Worm (Caenorhabditis elegans) whole organism, L1 larva: ENCODE measurements around the gene nhr-241.
A peak's percentile ranks its signal among the peaks of the same experiment; 100 is the strongest.

Source experiments
- C04F5.9 ChIP-seq: sonication (generic microtip); optimal IDR thresholded peaks from 2 replicates; lab custom pipeline; 2016; ENCODE audit warnings: missing genetic modification characterization, missing compliant biosample characterization
- F16B12.6 ChIP-seq: fragments of 150-350 bp; optimal IDR thresholded peaks from 2 replicates; lab custom pipeline; 2014; ENCODE audit warnings: missing biosample characterization, missing genetic modification characterization
- alr-1 ChIP-seq: fragments of 200-800 bp; sonication (Bioruptor generic); optimal IDR thresholded peaks from 2 replicates; lab custom pipeline; 2018; ENCODE audit warnings: borderline replicate concordance, mild to moderate bottlenecking, missing genetic modification characterization, missing compliant biosample characterization
- blmp-1 ChIP-seq: fragments of 150-350 bp; optimal IDR thresholded peaks from 2 replicates; lab custom pipeline; 2014; ENCODE audit warnings: missing biosample characterization, missing genetic modification characterization
- ceh-63 ChIP-seq: fragments of 200-800 bp; sonication (Bioruptor generic); optimal IDR thresholded peaks from 2 replicates; lab custom pipeline; 2018; ENCODE audit warnings: mild to moderate bottlenecking, missing genetic modification characterization, missing compliant biosample characterization
- ceh-82 ChIP-seq, 3 experiments: fragments of 150-350 bp in 1 of 3; sonication (generic microtip) in 2 of 3; optimal IDR thresholded peaks; 2 replicates each; lab custom pipeline; 2014 to 2017; ENCODE audit warnings: missing biosample characterization in 3 of 3, missing genetic modification characterization in 3 of 3
- ceh-88 ChIP-seq: fragments of 200-800 bp; sonication (Bioruptor generic); IDR thresholded peaks from 2 replicates; pipeline ENCODE4 v1.3.6; 2022; ENCODE audit warnings: missing genetic modification characterization, missing compliant biosample characterization
- dpl-1 ChIP-seq, 3 experiments: fragments of 150-350 bp in 2 of 3; sonication (generic microtip) in 1 of 3; optimal IDR thresholded peaks; 2 replicates each; lab custom pipeline; 2014 to 2017; ENCODE audit warnings: missing biosample characterization in 3 of 3, missing genetic modification characterization in 3 of 3, missing genetic modification reagents in 3 of 3
- dsc-1 ChIP-seq: sonication (generic microtip); optimal IDR thresholded peaks from 2 replicates; lab custom pipeline; 2016; ENCODE audit warnings: mild to moderate bottlenecking, missing genetic modification characterization, missing compliant biosample characterization
- efl-1 ChIP-seq, 4 experiments: fragments of 150-350 bp; optimal IDR thresholded peaks in 3 of 4; peaks in 1 of 4; 1 replicate in 1 of 4; 2 replicates in 3 of 4; lab custom pipeline; 2014; ENCODE audit warnings: missing biosample characterization in 2 of 4, missing genetic modification characterization in 2 of 4, missing genetic modification reagents in 2 of 4
- egl-13 ChIP-seq: sonication (generic microtip); optimal IDR thresholded peaks from 2 replicates; lab custom pipeline; 2016; ENCODE audit warnings: missing genotype, missing genetic modification reagents, missing genetic modification characterization, missing compliant biosample characterization
- egl-27 ChIP-seq, 2 experiments: fragments of 150-350 bp in 1 of 2; sonication (generic microtip); optimal IDR thresholded peaks; 3 replicates each; lab custom pipeline; 2017 to 2018; ENCODE audit warnings: missing biosample characterization in 2 of 2, missing genetic modification characterization in 2 of 2, missing genetic modification reagents in 2 of 2
- elt-2 ChIP-seq: sonication (generic microtip); optimal IDR thresholded peaks from 2 replicates; lab custom pipeline; 2016; ENCODE audit warnings: missing genetic modification characterization, mild to moderate bottlenecking, inconsistent platforms, missing compliant biosample characterization, missing genetic modification reagents
- elt-3 ChIP-seq, 6 experiments: fragments of 150-350 bp in 1 of 6; sonication (generic microtip); optimal IDR thresholded peaks; 2 replicates each; lab custom pipeline; 2017 to 2018; ENCODE audit warnings: missing biosample characterization in 6 of 6, missing genetic modification characterization in 6 of 6, inconsistent platforms in 1 of 6
- ets-5 ChIP-seq: fragments of 200-800 bp; sonication (Bioruptor generic); IDR thresholded peaks from 2 replicates; pipeline ENCODE4 v1.3.6; 2022; ENCODE audit warnings: missing genetic modification characterization, missing compliant biosample characterization
- fkh-8 ChIP-seq: sonication (generic microtip); optimal IDR thresholded peaks from 2 replicates; lab custom pipeline; 2016; ENCODE audit warnings: mild to moderate bottlenecking, missing genetic modification characterization, missing compliant biosample characterization
- hlh-4 ChIP-seq: sonication (generic microtip); optimal IDR thresholded peaks from 2 replicates; lab custom pipeline; 2016; ENCODE audit warnings: mild to moderate bottlenecking, missing genetic modification characterization, missing compliant biosample characterization
- irx-1 ChIP-seq: sonication (generic microtip); optimal IDR thresholded peaks from 2 replicates; lab custom pipeline; 2016; ENCODE audit warnings: missing genetic modification characterization, missing compliant biosample characterization
- isw-1 ChIP-seq: fragments of 200-800 bp; sonication (Bioruptor generic); IDR thresholded peaks from 2 replicates; pipeline ENCODE4 v1.3.6; 2022; ENCODE audit warnings: missing genetic modification characterization, missing compliant biosample characterization
- jun-1 ChIP-seq: fragments of 150-350 bp; optimal IDR thresholded peaks from 2 replicates; lab custom pipeline; 2014; ENCODE audit warnings: missing biosample characterization, missing genetic modification reagents, missing genetic modification characterization
- lin-35 ChIP-seq, 2 experiments: fragments of 150-350 bp; optimal IDR thresholded peaks; 2 replicates each; lab custom pipeline; 2014; ENCODE audit warnings: missing biosample characterization in 2 of 2, missing genetic modification characterization in 2 of 2, missing genetic modification reagents in 2 of 2
- lin-39 ChIP-seq: fragments of 150-350 bp; optimal IDR thresholded peaks from 2 replicates; lab custom pipeline; 2014; ENCODE audit warnings: missing biosample characterization, missing genetic modification reagents, missing genetic modification characterization
- lir-3 ChIP-seq: sonication (generic microtip); optimal IDR thresholded peaks from 2 replicates; lab custom pipeline; 2016; ENCODE audit warnings: mild to moderate bottlenecking, missing genetic modification characterization, moderate library complexity, missing compliant biosample characterization; ENCODE audit not compliant: poor library complexity
- lsy-2 ChIP-seq, 2 experiments: fragments of 150-350 bp; optimal IDR thresholded peaks; 2 replicates each; lab custom pipeline; 2014; ENCODE audit warnings: missing biosample characterization in 2 of 2, missing genetic modification characterization in 2 of 2
- mdl-1 ChIP-seq, 2 experiments: fragments of 150-350 bp; optimal IDR thresholded peaks; 2 replicates each; lab custom pipeline; 2014 to 2017; ENCODE audit warnings: missing biosample characterization in 2 of 2, missing genetic modification characterization in 2 of 2, inconsistent platforms in 1 of 2
- mef-2 ChIP-seq: fragments of 150-350 bp; optimal IDR thresholded peaks from 2 replicates; lab custom pipeline; 2014; ENCODE audit warnings: missing biosample characterization, missing genetic modification characterization
- mep-1 ChIP-seq: fragments of 150-350 bp; optimal IDR thresholded peaks from 2 replicates; lab custom pipeline; 2014; ENCODE audit warnings: missing biosample characterization, missing genetic modification characterization
- nhr-11 ChIP-seq: fragments of 150-350 bp; optimal IDR thresholded peaks from 2 replicates; lab custom pipeline; 2014; ENCODE audit warnings: missing biosample characterization, missing genetic modification characterization
- nhr-12 ChIP-seq: sonication (generic microtip); optimal IDR thresholded peaks from 2 replicates; lab custom pipeline; 2017; ENCODE audit warnings: missing biosample characterization, missing genetic modification characterization
- nhr-19 ChIP-seq: fragments of 200-800 bp; sonication (Bioruptor generic); conservative IDR thresholded peaks from 2 replicates; pipeline ENCODE4 v1.3.6; 2022; ENCODE audit warnings: missing genetic modification characterization, missing compliant biosample characterization
- nhr-237 ChIP-seq: fragments of 150-350 bp; optimal IDR thresholded peaks from 2 replicates; lab custom pipeline; 2014; ENCODE audit warnings: missing biosample characterization, missing genetic modification characterization
- nhr-47 ChIP-seq: sonication (generic microtip); optimal IDR thresholded peaks from 2 replicates; lab custom pipeline; 2016; ENCODE audit warnings: mild to moderate bottlenecking, missing genetic modification characterization, moderate library complexity, missing compliant biosample characterization
- nhr-71 ChIP-seq: sonication (generic microtip); optimal IDR thresholded peaks from 2 replicates; lab custom pipeline; 2016; ENCODE audit warnings: mild to moderate bottlenecking, missing genetic modification characterization, moderate library complexity, missing compliant biosample characterization
- nhr-77 ChIP-seq: fragments of 150-350 bp; optimal IDR thresholded peaks from 2 replicates; lab custom pipeline; 2014; ENCODE audit warnings: missing biosample characterization, missing genetic modification characterization
- nhr-85 ChIP-seq: sonication (generic microtip); peaks from one replicate; lab custom pipeline; 2016; ENCODE audit warnings: missing genetic modification characterization, inconsistent platforms, missing compliant biosample characterization
- pag-3 ChIP-seq: sonication (generic microtip); optimal IDR thresholded peaks from 2 replicates; lab custom pipeline; 2017; ENCODE audit warnings: missing genetic modification characterization, mild to moderate bottlenecking, missing compliant biosample characterization, antibody characterized with exemption, borderline replicate concordance; ENCODE audit not compliant: insufficient read depth
- rnt-1 ChIP-seq: sonication (generic microtip); optimal IDR thresholded peaks from 2 replicates; lab custom pipeline; 2016; ENCODE audit warnings: mild to moderate bottlenecking, missing genetic modification characterization, moderate library complexity, missing compliant biosample characterization
- snpc-4 ChIP-seq: fragments of 150-350 bp; optimal IDR thresholded peaks from 2 replicates; lab custom pipeline; 2014; ENCODE audit warnings: missing biosample characterization, missing genetic modification characterization
- snu-23 ChIP-seq: sonication (generic microtip); optimal IDR thresholded peaks from 2 replicates; lab custom pipeline; 2016; ENCODE audit warnings: missing genetic modification characterization, missing compliant biosample characterization
- sptf-1 ChIP-seq: fragments of 150-350 bp; optimal IDR thresholded peaks from 2 replicates; lab custom pipeline; 2014; ENCODE audit warnings: missing biosample characterization, missing genetic modification characterization
- sup-37 ChIP-seq: fragments of 200-800 bp; sonication (Bioruptor generic); optimal IDR thresholded peaks from 2 replicates; lab custom pipeline; 2018; ENCODE audit warnings: mild to moderate bottlenecking, missing genetic modification characterization, missing compliant biosample characterization
- swsn-7 ChIP-seq: sonication (generic microtip); optimal IDR thresholded peaks from 2 replicates; lab custom pipeline; 2016; ENCODE audit warnings: missing genetic modification characterization, missing compliant biosample characterization
- tlp-1 ChIP-seq: fragments of 150-350 bp; optimal IDR thresholded peaks from 2 replicates; lab custom pipeline; 2014; ENCODE audit warnings: missing biosample characterization, missing genetic modification characterization
- unc-30 ChIP-seq: sonication (generic microtip); optimal IDR thresholded peaks from 2 replicates; lab custom pipeline; 2017; ENCODE audit warnings: missing biosample characterization, missing genetic modification characterization
- unc-62 ChIP-seq: fragments of 150-350 bp; optimal IDR thresholded peaks from 2 replicates; lab custom pipeline; 2014; ENCODE audit warnings: missing biosample characterization, missing genetic modification reagents, missing genetic modification characterization
- vab-15 ChIP-seq: sonication (generic microtip); optimal IDR thresholded peaks from 2 replicates; lab custom pipeline; 2017; ENCODE audit warnings: missing genotype, mild to moderate bottlenecking, missing genetic modification characterization, missing compliant biosample characterization
- xbp-1 ChIP-seq: sonication (generic microtip); optimal IDR thresholded peaks from 2 replicates; lab custom pipeline; 2016; ENCODE audit warnings: missing genetic modification characterization, missing compliant biosample characterization
- zip-4 ChIP-seq: fragments of 200-800 bp; sonication (Bioruptor generic); optimal IDR thresholded peaks from 2 replicates; lab custom pipeline; 2018; ENCODE audit warnings: mild to moderate bottlenecking, missing genetic modification characterization, moderate library complexity, missing compliant biosample characterization

Gene nhr-241

ce11 chrV:18689681-18690080 is 9.6 kb upstream of the nhr-241 start, which contains the start of the genes ubc-19 and Y69H2.7:
TSS of gene ubc-19 (minus strand) at chrV:18689762.
TSS of gene Y69H2.7 (plus strand) at chrV:18689989.
- peak; percentile 92 for TF ChIP-seq F16B12.6 (tag; lab: Kevin White, UChicago)
- no peak for TF ChIP-seq rnt-1
- TF ChIP-seq dpl-1 (GFP tag; optimal IDR thresholded peaks at IDR 0.05; lab: Kevin White, UChicago), result peak; percentile 3 to 59 (median 43)
- peak; percentile 45 for TF ChIP-seq swsn-7 (tag; lab: Kevin White, UChicago)
- TF ChIP-seq unc-62 (GFP tag; lab: Kevin White, UChicago), result no peak
- TF ChIP-seq nhr-71 (tag; lab: Kevin White, UChicago), result no peak
- no peak for TF ChIP-seq egl-13 (tag; lab: Kevin White, UChicago)
- peak; percentile 3 to 48 for TF ChIP-seq efl-1 (optimal IDR thresholded peaks at IDR 0.05; lab: Kevin White, UChicago)
- TF ChIP-seq efl-1 (GFP tag; optimal IDR thresholded peaks at IDR 0.05 in 1 of 2; lab: Kevin White, UChicago), result peak; percentile 51 to 95
- peak; percentile 58 for TF ChIP-seq snu-23
- peak in 2 of 3 experiments; percentile 33 to 41 for TF ChIP-seq ceh-82 (tag; optimal IDR thresholded peaks at IDR 0.05; lab: Kevin White, UChicago)
- no peak for TF ChIP-seq jun-1 (tag; lab: Kevin White, UChicago)
- TF ChIP-seq C04F5.9 (tag; lab: Kevin White, UChicago), result no peak
- no peak for TF ChIP-seq elt-2
- TF ChIP-seq fkh-8 (tag; lab: Kevin White, UChicago), result peak; percentile 20
- peak; percentile 2 for TF ChIP-seq dsc-1 (tag; lab: Kevin White, UChicago)
- TF ChIP-seq nhr-47 (tag; lab: Kevin White, UChicago), result peak; percentile 21
- no peak for TF ChIP-seq mdl-1 (tag; optimal IDR thresholded peaks at IDR 0.05; lab: Kevin White, UChicago)
- TF ChIP-seq alr-1, result no peak
- TF ChIP-seq egl-27 (tag; optimal IDR thresholded peaks at IDR 0.05; lab: Kevin White, UChicago), result no peak
- no peak for TF ChIP-seq nhr-11
- no peak for TF ChIP-seq tlp-1
- peak; percentile 57 to 59 for TF ChIP-seq lsy-2 (tag; optimal IDR thresholded peaks at IDR 0.05; lab: Kevin White, UChicago)
- TF ChIP-seq nhr-77, result no peak
- peak; percentile 45 for TF ChIP-seq nhr-19 (GFP tag; lab: Robert Waterston, UW)
- TF ChIP-seq xbp-1 (tag; lab: Kevin White, UChicago), result peak; percentile 22
- TF ChIP-seq hlh-4 (tag; lab: Kevin White, UChicago), result no peak
- TF ChIP-seq sptf-1 (tag; lab: Kevin White, UChicago), result no peak
- TF ChIP-seq vab-15 (tag; lab: Kevin White, UChicago), result no peak
- TF ChIP-seq sup-37 (GFP tag; lab: Kevin White, UChicago), result no peak
- TF ChIP-seq lir-3 (tag; lab: Kevin White, UChicago), result no peak
- TF ChIP-seq mep-1 (tag; lab: Kevin White, UChicago), result peak; percentile 66
- no peak for TF ChIP-seq nhr-237
- peak; percentile 44 for TF ChIP-seq snpc-4 (tag; lab: Kevin White, UChicago)
- TF ChIP-seq zip-4 (GFP tag; lab: Kevin White, UChicago), result no peak
- no peak for TF ChIP-seq nhr-85
- TF ChIP-seq elt-3 (tag; optimal IDR thresholded peaks at IDR 0.05; lab: Kevin White, UChicago), result no peak
- TF ChIP-seq lin-39 (tag; lab: Kevin White, UChicago), result no peak
- TF ChIP-seq lin-35 (GFP tag; optimal IDR thresholded peaks at IDR 0.05; lab: Kevin White, UChicago), result peak in 1 of 2 experiments; percentile 46
- peak; percentile 7; the same call in 1 of the 2 replicates for TF ChIP-seq isw-1
- no peak for TF ChIP-seq nhr-12 (tag; lab: Kevin White, UChicago)
- no peak for TF ChIP-seq mef-2

- no peak for TF ChIP-seq blmp-1 (tag; lab: Kevin White, UChicago)
- no peak for TF ChIP-seq ceh-63 (GFP tag; lab: Kevin White, UChicago)
- TF ChIP-seq unc-62 (GFP tag; lab: Kevin White, UChicago), result no peak
- TF ChIP-seq efl-1 (optimal IDR thresholded peaks at IDR 0.05; lab: Kevin White, UChicago), result no peak
- no peak for TF ChIP-seq efl-1 (GFP tag; optimal IDR thresholded peaks at IDR 0.05 in 1 of 2; lab: Kevin White, UChicago)
- TF ChIP-seq ets-5 (GFP tag; lab: Robert Waterston, UW), result no peak
- TF ChIP-seq ceh-88, result no peak
- no peak for TF ChIP-seq irx-1 (tag; lab: Kevin White, UChicago)
- no peak for TF ChIP-seq nhr-77
- no peak for TF ChIP-seq pag-3 (tag; lab: Kevin White, UChicago)
- no peak for TF ChIP-seq unc-30 (tag; lab: Kevin White, UChicago)
Measured at ce11 chrV:18695469-18695868, 3.8 kb upstream of the nhr-241 start.
